Worm (Caenorhabditis elegans) whole organism, L1 larva: ENCODE results near the gene T06A1.1.

Source experiments
- C34B4.2 ChIP-seq: sonication (generic microtip); optimal IDR thresholded peaks from 2 replicates; lab custom pipeline; 2017; ENCODE audit warnings: mild to moderate bottlenecking, missing genetic modification characterization, missing compliant biosample characterization
- Y116A8C.19 ChIP-seq: sonication (generic microtip); optimal IDR thresholded peaks from 2 replicates; lab custom pipeline; 2016; ENCODE audit warnings: missing compliant biosample characterization, missing genetic modification characterization, borderline replicate concordance
- ama-1 ChIP-seq: fragments of 150-350 bp; optimal IDR thresholded peaks from 2 replicates; lab custom pipeline; 2014
- blmp-1 ChIP-seq: fragments of 150-350 bp; optimal IDR thresholded peaks from 2 replicates; lab custom pipeline; 2014; ENCODE audit warnings: missing biosample characterization, missing genetic modification characterization
- ceh-8 ChIP-seq: fragments of 200-800 bp; sonication (Bioruptor generic); optimal IDR thresholded peaks from 2 replicates; lab custom pipeline; 2018; ENCODE audit warnings: mild to moderate bottlenecking, missing genetic modification characterization, moderate library complexity, missing compliant biosample characterization
- ceh-88 ChIP-seq: fragments of 200-800 bp; sonication (Bioruptor generic); IDR thresholded peaks from 2 replicates; pipeline ENCODE4 v1.3.6; 2022; ENCODE audit warnings: missing genetic modification characterization, missing compliant biosample characterization
- ces-1 ChIP-seq: fragments of 150-350 bp; optimal IDR thresholded peaks from 2 replicates; lab custom pipeline; 2014; ENCODE audit warnings: missing biosample characterization, missing genetic modification reagents, missing genetic modification characterization
- dpl-1 ChIP-seq, 3 experiments: fragments of 150-350 bp in 2 of 3; sonication (generic microtip) in 1 of 3; optimal IDR thresholded peaks; 2 replicates each; lab custom pipeline; 2014 to 2017; ENCODE audit warnings: missing biosample characterization in 3 of 3, missing genetic modification characterization in 3 of 3, missing genetic modification reagents in 3 of 3
- efl-1 ChIP-seq, 4 experiments: fragments of 150-350 bp; optimal IDR thresholded peaks in 3 of 4; peaks in 1 of 4; 1 replicate in 1 of 4; 2 replicates in 3 of 4; lab custom pipeline; 2014; ENCODE audit warnings: missing biosample characterization in 2 of 4, missing genetic modification characterization in 2 of 4, missing genetic modification reagents in 2 of 4
- egl-13 ChIP-seq: sonication (generic microtip); optimal IDR thresholded peaks from 2 replicates; lab custom pipeline; 2016; ENCODE audit warnings: missing genotype, missing genetic modification reagents, missing genetic modification characterization, missing compliant biosample characterization
- elt-3 ChIP-seq, 6 experiments: fragments of 150-350 bp in 1 of 6; sonication (generic microtip); optimal IDR thresholded peaks; 2 replicates each; lab custom pipeline; 2017 to 2018; ENCODE audit warnings: missing biosample characterization in 6 of 6, missing genetic modification characterization in 6 of 6, inconsistent platforms in 1 of 6
- ets-5 ChIP-seq: fragments of 200-800 bp; sonication (Bioruptor generic); IDR thresholded peaks from 2 replicates; pipeline ENCODE4 v1.3.6; 2022; ENCODE audit warnings: missing genetic modification characterization, missing compliant biosample characterization
- fkh-4 ChIP-seq: sonication (generic microtip); optimal IDR thresholded peaks from 2 replicates; lab custom pipeline; 2016; ENCODE audit warnings: missing compliant biosample characterization, missing genetic modification characterization, borderline replicate concordance
- fkh-8 ChIP-seq: sonication (generic microtip); optimal IDR thresholded peaks from 2 replicates; lab custom pipeline; 2016; ENCODE audit warnings: mild to moderate bottlenecking, missing genetic modification characterization, missing compliant biosample characterization
- irx-1 ChIP-seq: sonication (generic microtip); optimal IDR thresholded peaks from 2 replicates; lab custom pipeline; 2016; ENCODE audit warnings: missing genetic modification characterization, missing compliant biosample characterization
- isw-1 ChIP-seq: fragments of 200-800 bp; sonication (Bioruptor generic); IDR thresholded peaks from 2 replicates; pipeline ENCODE4 v1.3.6; 2022; ENCODE audit warnings: missing genetic modification characterization, missing compliant biosample characterization
- jun-1 ChIP-seq: fragments of 150-350 bp; optimal IDR thresholded peaks from 2 replicates; lab custom pipeline; 2014; ENCODE audit warnings: missing biosample characterization, missing genetic modification reagents, missing genetic modification characterization
- lin-13 ChIP-seq: fragments of 150-350 bp; optimal IDR thresholded peaks from 2 replicates; lab custom pipeline; 2014; ENCODE audit warnings: missing biosample characterization, missing genetic modification reagents, missing genetic modification characterization
- lin-14 ChIP-seq: fragments of 200-800 bp; sonication (Bioruptor generic); optimal IDR thresholded peaks from 2 replicates; lab custom pipeline; 2018; ENCODE audit warnings: mild to moderate bottlenecking, missing genetic modification characterization, moderate library complexity, missing compliant biosample characterization
- lin-15B ChIP-seq: fragments of 150-350 bp; sonication (generic microtip); optimal IDR thresholded peaks from 3 replicates; lab custom pipeline; 2014; ENCODE audit warnings: missing biosample characterization, missing genetic modification characterization
- lin-35 ChIP-seq, 2 experiments: fragments of 150-350 bp; optimal IDR thresholded peaks; 2 replicates each; lab custom pipeline; 2014; ENCODE audit warnings: missing biosample characterization in 2 of 2, missing genetic modification characterization in 2 of 2, missing genetic modification reagents in 2 of 2
- lin-39 ChIP-seq: fragments of 150-350 bp; optimal IDR thresholded peaks from 2 replicates; lab custom pipeline; 2014; ENCODE audit warnings: missing biosample characterization, missing genetic modification reagents, missing genetic modification characterization
- lir-3 ChIP-seq: sonication (generic microtip); optimal IDR thresholded peaks from 2 replicates; lab custom pipeline; 2016; ENCODE audit warnings: mild to moderate bottlenecking, missing genetic modification characterization, moderate library complexity, missing compliant biosample characterization; ENCODE audit not compliant: poor library complexity
- lsy-2 ChIP-seq, 2 experiments: fragments of 150-350 bp; optimal IDR thresholded peaks; 2 replicates each; lab custom pipeline; 2014; ENCODE audit warnings: missing biosample characterization in 2 of 2, missing genetic modification characterization in 2 of 2
- mab-9 ChIP-seq: fragments of 200-800 bp; sonication (Bioruptor generic); IDR thresholded peaks from 2 replicates; pipeline ENCODE4 v1.3.6; 2022; ENCODE audit warnings: missing genetic modification reagents, missing genetic modification characterization, missing compliant biosample characterization
- mdl-1 ChIP-seq, 2 experiments: fragments of 150-350 bp; optimal IDR thresholded peaks; 2 replicates each; lab custom pipeline; 2014 to 2017; ENCODE audit warnings: missing biosample characterization in 2 of 2, missing genetic modification characterization in 2 of 2, inconsistent platforms in 1 of 2
- mef-2 ChIP-seq: fragments of 150-350 bp; optimal IDR thresholded peaks from 2 replicates; lab custom pipeline; 2014; ENCODE audit warnings: missing biosample characterization, missing genetic modification characterization
- mep-1 ChIP-seq: fragments of 150-350 bp; optimal IDR thresholded peaks from 2 replicates; lab custom pipeline; 2014; ENCODE audit warnings: missing biosample characterization, missing genetic modification characterization
- nhr-12 ChIP-seq: sonication (generic microtip); optimal IDR thresholded peaks from 2 replicates; lab custom pipeline; 2017; ENCODE audit warnings: missing biosample characterization, missing genetic modification characterization
- nhr-19 ChIP-seq: fragments of 200-800 bp; sonication (Bioruptor generic); conservative IDR thresholded peaks from 2 replicates; pipeline ENCODE4 v1.3.6; 2022; ENCODE audit warnings: missing genetic modification characterization, missing compliant biosample characterization
- nhr-28 ChIP-seq: fragments of 150-350 bp; optimal IDR thresholded peaks from 2 replicates; lab custom pipeline; 2014; ENCODE audit warnings: missing biosample characterization, missing genetic modification characterization
- nhr-47 ChIP-seq: sonication (generic microtip); optimal IDR thresholded peaks from 2 replicates; lab custom pipeline; 2016; ENCODE audit warnings: mild to moderate bottlenecking, missing genetic modification characterization, moderate library complexity, missing compliant biosample characterization
- nhr-71 ChIP-seq: sonication (generic microtip); optimal IDR thresholded peaks from 2 replicates; lab custom pipeline; 2016; ENCODE audit warnings: mild to moderate bottlenecking, missing genetic modification characterization, moderate library complexity, missing compliant biosample characterization
- nhr-77 ChIP-seq: fragments of 150-350 bp; optimal IDR thresholded peaks from 2 replicates; lab custom pipeline; 2014; ENCODE audit warnings: missing biosample characterization, missing genetic modification characterization
- pag-3 ChIP-seq: sonication (generic microtip); optimal IDR thresholded peaks from 2 replicates; lab custom pipeline; 2017; ENCODE audit warnings: missing genetic modification characterization, mild to moderate bottlenecking, missing compliant biosample characterization, antibody characterized with exemption, borderline replicate concordance; ENCODE audit not compliant: insufficient read depth
- pax-3 ChIP-seq: fragments of 200-800 bp; sonication (Bioruptor generic); optimal IDR thresholded peaks from 2 replicates; lab custom pipeline; 2018; ENCODE audit warnings: mild to moderate bottlenecking, missing genetic modification characterization, moderate library complexity, missing compliant biosample characterization
- rnt-1 ChIP-seq: sonication (generic microtip); optimal IDR thresholded peaks from 2 replicates; lab custom pipeline; 2016; ENCODE audit warnings: mild to moderate bottlenecking, missing genetic modification characterization, moderate library complexity, missing compliant biosample characterization
- skn-1 ChIP-seq: fragments of 150-350 bp; optimal IDR thresholded peaks from 2 replicates; lab custom pipeline; 2014; ENCODE audit warnings: missing biosample characterization, missing genetic modification characterization
- sptf-1 ChIP-seq: fragments of 150-350 bp; optimal IDR thresholded peaks from 2 replicates; lab custom pipeline; 2014; ENCODE audit warnings: missing biosample characterization, missing genetic modification characterization
- swsn-7 ChIP-seq: sonication (generic microtip); optimal IDR thresholded peaks from 2 replicates; lab custom pipeline; 2016; ENCODE audit warnings: missing genetic modification characterization, missing compliant biosample characterization
- tbx-2 ChIP-seq: sonication (generic microtip); optimal IDR thresholded peaks from 2 replicates; lab custom pipeline; 2016; ENCODE audit warnings: missing genetic modification characterization, missing compliant biosample characterization
- unc-130 ChIP-seq: fragments of 150-350 bp; optimal IDR thresholded peaks from 2 replicates; lab custom pipeline; 2017; ENCODE audit warnings: missing biosample characterization, missing genetic modification characterization, inconsistent platforms
- unc-30 ChIP-seq: sonication (generic microtip); optimal IDR thresholded peaks from 2 replicates; lab custom pipeline; 2017; ENCODE audit warnings: missing biosample characterization, missing genetic modification characterization
- unc-62 ChIP-seq: fragments of 150-350 bp; optimal IDR thresholded peaks from 2 replicates; lab custom pipeline; 2014; ENCODE audit warnings: missing biosample characterization, missing genetic modification reagents, missing genetic modification characterization
- xbp-1 ChIP-seq: sonication (generic microtip); optimal IDR thresholded peaks from 2 replicates; lab custom pipeline; 2016; ENCODE audit warnings: missing genetic modification characterization, missing compliant biosample characterization
- zag-1 ChIP-seq: fragments of 150-350 bp; optimal IDR thresholded peaks from 2 replicates; lab custom pipeline; 2014; ENCODE audit warnings: missing biosample characterization, missing genetic modification characterization
- zip-4 ChIP-seq: fragments of 200-800 bp; sonication (Bioruptor generic); optimal IDR thresholded peaks from 2 replicates; lab custom pipeline; 2018; ENCODE audit warnings: mild to moderate bottlenecking, missing genetic modification characterization, moderate library complexity, missing compliant biosample characterization
- ztf-11 ChIP-seq, 2 experiments: sonication (generic microtip); optimal IDR thresholded peaks; 2 replicates each; lab custom pipeline; 2016 to 2017; ENCODE audit warnings: missing genetic modification characterization in 2 of 2, missing biosample characterization in 1 of 2, missing compliant biosample characterization in 1 of 2
- ztf-4 ChIP-seq: fragments of 150-350 bp; optimal IDR thresholded peaks from 2 replicates; lab custom pipeline; 2014; ENCODE audit warnings: missing biosample characterization, missing genetic modification characterization

Gene T06A1.1

DNA sequence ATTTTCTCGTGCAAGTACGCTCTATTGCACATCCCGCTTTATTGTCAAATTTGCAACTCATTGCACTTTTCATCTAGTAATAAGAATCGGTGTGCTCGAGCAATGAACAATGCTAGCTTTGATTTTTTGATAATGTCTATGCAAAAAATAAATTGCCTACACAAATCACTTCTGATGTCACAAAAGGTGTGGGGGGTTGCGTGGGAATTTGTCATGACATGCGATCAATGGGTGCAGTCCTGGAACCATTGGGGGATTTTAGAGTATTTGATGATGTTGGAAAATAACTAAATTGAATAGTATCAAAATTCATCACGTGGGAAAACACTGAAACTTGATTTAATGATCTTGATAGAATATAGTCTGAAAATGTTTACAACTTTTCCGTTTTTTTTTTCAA lies 20.5 kb upstream of the T06A1.1 start:
- no peak for TF ChIP-seq mab-9 (GFP tag; lab: Robert Waterston, UW)
- TF ChIP-seq unc-30: no peak
- TF ChIP-seq dpl-1 (GFP tag; optimal IDR thresholded peaks at IDR 0.05; lab: Kevin White, UChicago): no peak
- peak; percentile 23 for TF ChIP-seq nhr-47 (tag; lab: Kevin White, UChicago)
- no peak for TF ChIP-seq skn-1
- no peak for TF ChIP-seq lin-15B (tag; lab: Kevin White, UChicago)
- peak; percentile 53 for TF ChIP-seq fkh-8
- TF ChIP-seq nhr-71 (tag; lab: Kevin White, UChicago): peak; percentile 10
- TF ChIP-seq xbp-1 (tag; lab: Kevin White, UChicago): no peak
- no peak for TF ChIP-seq zip-4
- no peak for TF ChIP-seq sptf-1
- no peak for TF ChIP-seq unc-62 (GFP tag; lab: Kevin White, UChicago)
- no peak for TF ChIP-seq isw-1 (GFP tag; lab: Robert Waterston, UW)
- no peak for TF ChIP-seq mep-1 (tag; lab: Kevin White, UChicago)
- no peak for TF ChIP-seq mef-2 (tag; lab: Kevin White, UChicago)
- peak; percentile 76 for TF ChIP-seq ceh-8 (GFP tag; lab: Kevin White, UChicago)
- TF ChIP-seq irx-1: no peak
- no peak for TF ChIP-seq lir-3
- no peak for TF ChIP-seq blmp-1 (tag; lab: Kevin White, UChicago)
- no peak for TF ChIP-seq efl-1 (optimal IDR thresholded peaks at IDR 0.05; lab: Kevin White, UChicago)
- peak in 1 of 2 experiments; percentile 88 for TF ChIP-seq efl-1 (GFP tag; optimal IDR thresholded peaks at IDR 0.05 in 1 of 2; lab: Kevin White, UChicago)
- TF ChIP-seq lin-35 (GFP tag; optimal IDR thresholded peaks at IDR 0.05; lab: Kevin White, UChicago): no peak
- TF ChIP-seq unc-130 (tag; lab: Kevin White, UChicago): no peak
- TF ChIP-seq nhr-19 (GFP tag; lab: Robert Waterston, UW): no peak
- TF ChIP-seq lin-14 (GFP tag; lab: Kevin White, UChicago): peak; percentile 26
- TF ChIP-seq, all 84 proteins: peak for 6

DNA sequence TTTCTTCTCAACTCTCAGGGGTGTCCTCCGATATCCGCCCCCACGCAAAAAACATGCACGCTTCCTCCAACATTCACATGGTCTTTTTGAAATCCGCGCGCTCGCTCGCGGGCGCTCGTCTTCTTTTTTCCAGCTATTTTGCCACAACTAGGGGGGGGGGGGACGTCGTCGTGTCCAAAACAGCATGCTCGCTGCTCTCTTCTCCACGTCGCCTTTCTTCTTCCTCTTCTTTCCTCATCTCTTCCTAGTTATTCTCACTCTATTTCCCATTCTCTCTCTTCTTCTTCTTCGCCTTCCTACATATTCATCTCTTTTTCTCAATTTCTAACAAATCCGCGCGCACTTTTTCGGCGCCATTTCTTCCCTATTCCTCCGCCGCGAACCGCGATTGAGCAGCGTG lies 18.1 kb upstream of the T06A1.1 start:
- TF ChIP-seq rnt-1 (tag; lab: Kevin White, UChicago) (no peak), nhr-19 (GFP tag; lab: Robert Waterston, UW) (no peak), nhr-28 (tag; lab: Kevin White, UChicago) (no peak), nhr-77 (tag; lab: Kevin White, UChicago) (no peak), xbp-1 (tag; lab: Kevin White, UChicago) (peak; percentile 36), pax-3 (peak; percentile 46), isw-1 (GFP tag; lab: Robert Waterston, UW) (peak; percentile 8; the same call in 1 of the 2 replicates), lir-3 (no peak), ets-5 (GFP tag; lab: Robert Waterston, UW) (no peak), pag-3 (tag; lab: Kevin White, UChicago) (no peak), ama-1 (lab: Kevin White, UChicago) (no peak), unc-30 (no peak), mef-2 (tag; lab: Kevin White, UChicago) (no peak), nhr-12 (tag; lab: Kevin White, UChicago) (no peak), efl-1 (optimal IDR thresholded peaks at IDR 0.05; lab: Kevin White, UChicago) (peak in 1 of 2 experiments; percentile 20), efl-1 (GFP tag; optimal IDR thresholded peaks at IDR 0.05 in 1 of 2; lab: Kevin White, UChicago) (no peak), fkh-4 (tag; lab: Kevin White, UChicago) (no peak), lsy-2 (tag; optimal IDR thresholded peaks at IDR 0.05; lab: Kevin White, UChicago) (peak in 1 of 2 experiments; percentile 9), swsn-7 (tag; lab: Kevin White, UChicago) (peak; percentile 57), ceh-88 (no peak), ztf-4 (tag; lab: Kevin White, UChicago) (no peak), tbx-2 (tag; lab: Kevin White, UChicago) (peak; percentile 27), lin-14 (GFP tag; lab: Kevin White, UChicago) (peak; percentile 98), Y116A8C.19 (tag; lab: Kevin White, UChicago) (no peak), egl-13 (peak; percentile 75), zag-1 (tag; lab: Kevin White, UChicago) (no peak), ztf-11 (tag; optimal IDR thresholded peaks at IDR 0.05; lab: Kevin White, UChicago) (no peak), C34B4.2 (tag; lab: Kevin White, UChicago) (no peak), elt-3 (tag; optimal IDR thresholded peaks at IDR 0.05; lab: Kevin White, UChicago) (no peak), lin-13 (no peak), zip-4 (no peak), fkh-8 (peak; percentile 91), mab-9 (GFP tag; lab: Robert Waterston, UW) (no peak), mep-1 (tag; lab: Kevin White, UChicago) (no peak), mdl-1 (tag; optimal IDR thresholded peaks at IDR 0.05; lab: Kevin White, UChicago) (peak in 1 of 2 experiments; percentile 1), ces-1 (GFP tag; lab: Kevin White, UChicago) (no peak), jun-1 (tag; lab: Kevin White, UChicago) (no peak), lin-39 (no peak)
